Fruit fly (Drosophila melanogaster): ENCODE results near the gene AIF.
A peak's percentile ranks its signal among the peaks of the same experiment; 100 is the strongest.

The AIF gene

dm6 chr2L:2175930-2176643 is 24.5 kb downstream of the AIF start (continued):
- TF ChIP-seq Dip2 (GFP tag; IDR thresholded peaks at IDR 0.05) (no peak), Kr (GFP tag; optimal IDR thresholded peaks at IDR 0.05) (no peak), Neu2 (GFP tag; optimal IDR thresholded peaks at IDR 0.05; ENCODE audit: borderline replicate concordance) (no peak), Dbx (GFP tag; IDR thresholded peaks at IDR 0.05) (peak; percentile 65; the same call in 2 of the 3 replicates), CG1024 (GFP tag; IDR thresholded peaks at IDR 0.05) (no peak), az2 (GFP tag; optimal IDR thresholded peaks at IDR 0.05) (no peak), Nf-YB (GFP tag; optimal IDR thresholded peaks at IDR 0.05) (peak; percentile 21), CG7839 (tag; optimal IDR thresholded peaks at IDR 0.05) (peak; percentile 76), fu2 (GFP tag; optimal IDR thresholded peaks at IDR 0.05) (peak; percentile 27), Hr39 (optimal IDR thresholded peaks at IDR 0.05) (no peak), CG6272 (GFP tag; IDR thresholded peaks at IDR 0.05) (peak; percentile 41; the same call in 1 of the 2 replicates), chinmo (GFP tag; IDR thresholded peaks at IDR 0.05; ENCODE audit: partially characterized antibody) (peak; percentile 67; the same call in 1 of the 4 replicates), h (optimal IDR thresholded peaks at IDR 0.05) (no peak), shn (GFP tag; optimal IDR thresholded peaks at IDR 0.05) (no peak), CoRest (tag; optimal IDR thresholded peaks at IDR 0.05) (peak; percentile 76), CG4404 (GFP tag; IDR thresholded peaks at IDR 0.05) (no peak), tna (GFP tag; IDR thresholded peaks at IDR 0.05; ENCODE audit: partially characterized antibody) (no peak), Dref (GFP tag; IDR thresholded peaks at IDR 0.05) (no peak), ATbp (GFP tag; optimal IDR thresholded peaks at IDR 0.05) (no peak), D19A (tag; optimal IDR thresholded peaks at IDR 0.05) (no peak), Hr3 (GFP tag; optimal IDR thresholded peaks at IDR 0.05) (peak; percentile 15), CG1233 (GFP tag; optimal IDR thresholded peaks at IDR 0.05) (no peak), Side (GFP tag; optimal IDR thresholded peaks at IDR 0.05) (no peak), Aef1 (GFP tag; IDR thresholded peaks at IDR 0.05) (no peak), psq (GFP tag; optimal IDR thresholded peaks at IDR 0.05) (no peak), CG6683 (GFP tag; optimal IDR thresholded peaks at IDR 0.05) (no peak), pnt (GFP tag; optimal IDR thresholded peaks at IDR 0.05) (no peak), ftz-f1 (GFP tag; optimal IDR thresholded peaks at IDR 0.05) (no peak), lbe (GFP tag; optimal IDR thresholded peaks at IDR 0.05) (no peak), HLH4C (GFP tag; IDR thresholded peaks at IDR 0.05; ENCODE audit: partially characterized antibody) (no peak), CG8359 (GFP tag; optimal IDR thresholded peaks at IDR 0.05; ENCODE audit: borderline replicate concordance) (no peak), CG15601 (tag; optimal IDR thresholded peaks at IDR 0.05) (peak; percentile 2), btn (GFP tag; optimal IDR thresholded peaks at IDR 0.05) (no peak), Abd-B (GFP tag; optimal IDR thresholded peaks at IDR 0.05) (peak; percentile 4), CG11560 (tag; IDR thresholded peaks at IDR 0.05) (0 out of 3 replicates have a peak, but pooled peaks have one; percentile 13), B-H2 (GFP tag; optimal IDR thresholded peaks at IDR 0.05) (peak; percentile 8), CHES-1-like (GFP tag; optimal IDR thresholded peaks at IDR 0.05) (no peak), Stat92E (GFP tag; optimal IDR thresholded peaks at IDR 0.05) (no peak), her (GFP tag; optimal IDR thresholded peaks at IDR 0.05) (no peak), vfl (GFP tag; optimal IDR thresholded peaks at IDR 0.05) (no peak), bigmax (GFP tag; optimal IDR thresholded peaks at IDR 0.05) (no peak), cato (GFP tag; optimal IDR thresholded peaks at IDR 0.05; ENCODE audit: borderline replicate concordance) (no peak), NC2β (GFP tag; optimal IDR thresholded peaks at IDR 0.05) (no peak), ap (GFP tag; IDR thresholded peaks at IDR 0.05) (no peak), CG9215 (GFP tag; IDR thresholded peaks at IDR 0.05) (peak; percentile 33), CG13624 (GFP tag; optimal IDR thresholded peaks at IDR 0.05) (peak; percentile 15), C15 (GFP tag; IDR thresholded peaks at IDR 0.05) (no peak), wor (GFP tag; IDR thresholded peaks at IDR 0.05) (0 out of 2 replicates have a peak, but pooled peaks have one; percentile 28), CG12744 (GFP tag; optimal IDR thresholded peaks at IDR 0.05) (peak; percentile 66), Deaf1 (tag; optimal IDR thresholded peaks at IDR 0.05) (peak; percentile 22)
